Fruit fly (Drosophila melanogaster) whole organism, wandering third instar larva: Measurements from ENCODE around the gene CG13131.

Experiments
- Hnf4 ChIP-seq: fragments of 200-800 bp; sonication (Bioruptor generic); optimal IDR thresholded peaks from 2 replicates; lab custom pipeline; 2016; ENCODE audit warnings: missing biosample characterization, mild to moderate bottlenecking, missing genetic modification characterization
- Hr78 ChIP-seq: fragments of >200 bp; optimal IDR thresholded peaks from 2 replicates; lab custom pipeline; 2017; ENCODE audit warnings: missing biosample characterization, missing genetic modification characterization
- Hr83 ChIP-seq: fragments of 200-300 bp; sonication (Bioruptor generic); optimal IDR thresholded peaks from 2 replicates; lab custom pipeline; 2016; ENCODE audit warnings: missing biosample characterization, mild to moderate bottlenecking, missing genetic modification characterization, moderate library complexity; ENCODE audit not compliant: poor library complexity, severe bottlenecking
- OdsH ChIP-seq: fragments of 200-800 bp; sonication (Bioruptor generic); optimal IDR thresholded peaks from 2 replicates; lab custom pipeline; 2016; ENCODE audit warnings: missing biosample characterization, mild to moderate bottlenecking, missing genetic modification characterization
- pan ChIP-seq: fragments of >200 bp; optimal IDR thresholded peaks from 2 replicates; lab custom pipeline; 2017
- psq ChIP-seq: fragments of 200-800 bp; sonication (Bioruptor generic); optimal IDR thresholded peaks from 3 replicates; lab custom pipeline; 2017; ENCODE audit warnings: missing biosample characterization, mild to moderate bottlenecking, missing genetic modification characterization, moderate library complexity
- woc ChIP-seq: sonication (Bioruptor generic); optimal IDR thresholded peaks from 2 replicates; lab custom pipeline; 2016; ENCODE audit warnings: missing biosample characterization, mild to moderate bottlenecking, missing genetic modification characterization

DNA sequence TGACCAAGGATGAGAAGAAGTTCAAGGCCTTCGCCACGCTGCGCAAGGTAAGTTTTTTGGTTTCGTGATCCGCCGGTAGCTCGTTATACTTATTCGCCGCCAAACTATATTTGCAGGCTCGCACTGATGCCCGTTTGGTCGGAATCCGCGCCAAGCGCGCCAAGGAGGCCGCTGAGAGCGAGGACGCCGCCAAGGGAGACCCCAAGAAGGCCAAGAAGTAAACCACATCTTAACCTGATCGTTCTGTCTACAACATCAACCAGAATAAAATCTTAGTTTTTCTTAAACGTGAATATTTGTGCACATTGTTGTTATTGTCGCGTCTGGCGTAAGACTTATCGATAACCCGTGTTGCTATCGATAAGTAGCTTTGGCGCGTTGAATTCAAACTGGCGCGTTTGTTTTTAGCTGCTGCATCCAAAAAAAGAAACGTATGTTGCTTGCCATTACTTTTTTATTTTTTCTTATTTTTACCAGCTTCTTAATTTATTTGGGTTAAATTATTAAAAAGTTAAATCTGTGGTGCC, 49.0 kb downstream of the CG13131 start:
- TF ChIP-seq pan (no peak), OdsH (GFP tag; lab: Kevin White, UChicago) (no peak), Hr83 (GFP tag; lab: Kevin White, UChicago) (no peak), psq (no peak), woc (GFP tag; lab: Kevin White, UChicago) (no peak), Hr78 (GFP tag; lab: Kevin White, UChicago) (no peak), Hnf4 (GFP tag; lab: Kevin White, UChicago) (no peak)
